Fruit fly (Drosophila melanogaster) whole organism, embryonic: Measurements from ENCODE around the gene CalpB.

Source experiments
- Ada2b ChIP-seq: fragments of 200-800 bp; sonication (Bioruptor generic); IDR thresholded peaks from 2 replicates; pipeline ENCODE4 v1.3.6; 2022; ENCODE audit warnings: missing biosample characterization, missing genetic modification characterization
- Antp ChIP-seq: fragments of 200-800 bp; sonication (Bioruptor generic); optimal IDR thresholded peaks from 3 replicates; lab custom pipeline; 2016; ENCODE audit warnings: missing biosample characterization, missing genetic modification characterization
- BEAF-32 ChIP-seq: fragments of 200-800 bp; sonication (Bioruptor generic); optimal IDR thresholded peaks from 3 replicates; lab custom pipeline; 2017; ENCODE audit warnings: missing biosample characterization, missing genetic modification characterization, mild to moderate bottlenecking, moderate library complexity, missing genetic modification reagents
- Bteb2 ChIP-seq: fragments of 200-800 bp; sonication (Bioruptor generic); optimal IDR thresholded peaks from 2 replicates; lab custom pipeline; 2016; ENCODE audit warnings: missing biosample characterization, missing genetic modification characterization
- CG10565 ChIP-seq: fragments of 200-800 bp; sonication (Bioruptor generic); optimal IDR thresholded peaks from 3 replicates; lab custom pipeline; 2016; ENCODE audit warnings: missing biosample characterization, mild to moderate bottlenecking, missing genetic modification characterization
- CG13287 ChIP-seq: fragments of 200-800 bp; sonication (Bioruptor generic); IDR thresholded peaks from 2 replicates; pipeline ENCODE4 v1.3.6; 2022; ENCODE audit warnings: missing biosample characterization, missing genetic modification characterization; ENCODE audit not compliant: partially characterized antibody
- CG13296 ChIP-seq: fragments of 200-800 bp; sonication (Bioruptor generic); optimal IDR thresholded peaks from 3 replicates; lab custom pipeline; 2018; ENCODE audit warnings: missing biosample characterization, mild to moderate bottlenecking, missing genetic modification characterization
- CG1602 ChIP-seq: fragments of 200-800 bp; sonication (Bioruptor generic); optimal IDR thresholded peaks from 3 replicates; lab custom pipeline; 2016; ENCODE audit warnings: missing biosample characterization, missing genetic modification characterization
- CG1603 ChIP-seq: fragments of 200-800 bp; sonication (Bioruptor generic); optimal IDR thresholded peaks from 2 replicates; lab custom pipeline; 2019; ENCODE audit warnings: missing biosample characterization, mild to moderate bottlenecking, missing genetic modification characterization, moderate library complexity
- CG16813 ChIP-seq: fragments of 200-800 bp; sonication (Bioruptor generic); IDR thresholded peaks from 3 replicates; pipeline ENCODE4 v1.3.6; 2022; ENCODE audit warnings: missing biosample characterization, missing genetic modification characterization; ENCODE audit not compliant: partially characterized antibody
- CG16815 ChIP-seq: fragments of 200-800 bp; sonication (Bioruptor generic); optimal IDR thresholded peaks from 3 replicates; lab custom pipeline; 2017; ENCODE audit warnings: missing biosample characterization, mild to moderate bottlenecking, missing genetic modification characterization
- CG17359 ChIP-seq: fragments of 200-800 bp; sonication (Bioruptor generic); optimal IDR thresholded peaks from 3 replicates; lab custom pipeline; 2018; ENCODE audit warnings: missing biosample characterization, mild to moderate bottlenecking, missing genetic modification characterization, moderate library complexity
- CG1832 ChIP-seq: fragments of 200-800 bp; sonication (Bioruptor generic); optimal IDR thresholded peaks from 2 replicates; lab custom pipeline; 2017; ENCODE audit warnings: missing biosample characterization, mild to moderate bottlenecking, missing genetic modification characterization, inconsistent platforms
- CG3407 ChIP-seq: fragments of 200-800 bp; sonication (Bioruptor generic); optimal IDR thresholded peaks from 2 replicates; lab custom pipeline; 2018; ENCODE audit warnings: missing biosample characterization, mild to moderate bottlenecking, missing genetic modification characterization
- CG4282 ChIP-seq: fragments of 200-800 bp; sonication (Bioruptor generic); optimal IDR thresholded peaks from 2 replicates; lab custom pipeline; 2016; ENCODE audit warnings: missing biosample characterization, missing genetic modification characterization
- CG4424 ChIP-seq: fragments of 200-800 bp; sonication (Bioruptor generic); optimal IDR thresholded peaks from 3 replicates; lab custom pipeline; 2016; ENCODE audit warnings: missing biosample characterization, missing genetic modification characterization
- CG8281 ChIP-seq: fragments of 200-800 bp; sonication (Bioruptor generic); optimal IDR thresholded peaks from 2 replicates; lab custom pipeline; 2018; ENCODE audit warnings: missing biosample characterization, mild to moderate bottlenecking, missing genetic modification characterization, moderate library complexity
- CG8388 ChIP-seq: fragments of 200-800 bp; sonication (Bioruptor generic); optimal IDR thresholded peaks from 2 replicates; lab custom pipeline; 2019; ENCODE audit warnings: missing biosample characterization, mild to moderate bottlenecking, missing genetic modification characterization, moderate library complexity
- CG8924 ChIP-seq: fragments of 200-800 bp; optimal IDR thresholded peaks from 3 replicates; lab custom pipeline; 2019; ENCODE audit warnings: missing biosample characterization, mild to moderate bottlenecking, missing genetic modification characterization, moderate library complexity
- D19A ChIP-seq: fragments of 200-800 bp; optimal IDR thresholded peaks from 3 replicates; lab custom pipeline; 2019; ENCODE audit warnings: missing biosample characterization, mild to moderate bottlenecking, missing genetic modification characterization, moderate library complexity
- Elba2 ChIP-seq: fragments of 200-800 bp; sonication (Bioruptor generic); optimal IDR thresholded peaks from 3 replicates; lab custom pipeline; 2016; ENCODE audit warnings: missing biosample characterization, missing genetic modification characterization
- H15 ChIP-seq: fragments of 200-800 bp; sonication (Bioruptor generic); IDR thresholded peaks from 3 replicates; pipeline ENCODE4 v1.3.6; 2022; ENCODE audit warnings: missing biosample characterization, missing genetic modification characterization
- HLH4C ChIP-seq: fragments of 200-800 bp; sonication (Bioruptor generic); IDR thresholded peaks from 3 replicates; pipeline ENCODE4 v1.3.6; 2022; ENCODE audit warnings: missing biosample characterization, missing genetic modification characterization; ENCODE audit not compliant: partially characterized antibody
- MBD-R2 ChIP-seq: fragments of 200-800 bp; sonication (Bioruptor generic); IDR thresholded peaks from 2 replicates; pipeline ENCODE4 v1.3.6; 2022; ENCODE audit warnings: missing biosample characterization, missing genetic modification characterization
- Mad ChIP-seq: fragments of 200-800 bp; sonication (Bioruptor generic); optimal IDR thresholded peaks from 2 replicates; lab custom pipeline; 2016; ENCODE audit warnings: missing biosample characterization, missing genetic modification characterization
- Nf-YC ChIP-seq: fragments of 200-800 bp; optimal IDR thresholded peaks from 3 replicates; lab custom pipeline; 2019; ENCODE audit warnings: missing biosample characterization, mild to moderate bottlenecking, missing genetic modification characterization, moderate library complexity
- Spps ChIP-seq: fragments of 200-800 bp; sonication (Bioruptor generic); optimal IDR thresholded peaks from 2 replicates; lab custom pipeline; 2018; ENCODE audit warnings: missing biosample characterization, mild to moderate bottlenecking, missing genetic modification characterization
- az2 ChIP-seq: fragments of 200-800 bp; sonication (Bioruptor generic); optimal IDR thresholded peaks from 3 replicates; lab custom pipeline; 2016; ENCODE audit warnings: missing biosample characterization, missing genetic modification characterization
- cad ChIP-seq: fragments of >200 bp; optimal IDR thresholded peaks from 2 replicates; lab custom pipeline; 2017; ENCODE audit warnings: missing biosample characterization, missing genetic modification characterization
- en ChIP-seq: fragments of 200-800 bp; sonication (Bioruptor generic); optimal IDR thresholded peaks from 2 replicates; lab custom pipeline; 2016; ENCODE audit warnings: missing biosample characterization, missing genetic modification characterization
- fd102C ChIP-seq: fragments of 200-800 bp; sonication (Bioruptor generic); optimal IDR thresholded peaks from 2 replicates; lab custom pipeline; 2018; ENCODE audit warnings: missing biosample characterization, mild to moderate bottlenecking, missing genetic modification characterization, moderate library complexity
- gfzf ChIP-seq: fragments of 200-800 bp; sonication (Bioruptor generic); optimal IDR thresholded peaks from 2 replicates; lab custom pipeline; 2016; ENCODE audit warnings: missing biosample characterization, mild to moderate bottlenecking, missing genetic modification characterization, moderate library complexity
- grau ChIP-seq: fragments of 200-800 bp; optimal IDR thresholded peaks from 3 replicates; lab custom pipeline; 2019; ENCODE audit warnings: missing biosample characterization, mild to moderate bottlenecking, missing genetic modification characterization, moderate library complexity
- hb ChIP-seq: fragments of 200-800 bp; sonication (Bioruptor generic); IDR thresholded peaks from 3 replicates; pipeline ENCODE4 v1.3.6; 2022; ENCODE audit warnings: missing biosample characterization, missing genetic modification characterization; ENCODE audit not compliant: partially characterized antibody
- her ChIP-seq: fragments of 200-800 bp; sonication (Bioruptor generic); optimal IDR thresholded peaks from 2 replicates; lab custom pipeline; 2016; ENCODE audit warnings: missing biosample characterization, missing genetic modification characterization
- jumu ChIP-seq: fragments of 200-800 bp; sonication (Bioruptor generic); optimal IDR thresholded peaks from 3 replicates; lab custom pipeline; 2016; ENCODE audit warnings: missing biosample characterization, missing genetic modification characterization
- knrl ChIP-seq: fragments of 200-800 bp; sonication (Bioruptor generic); IDR thresholded peaks from 3 replicates; pipeline ENCODE4 v1.3.6; 2022; ENCODE audit warnings: missing biosample characterization, missing genetic modification characterization; ENCODE audit not compliant: partially characterized antibody
- nerfin-2 ChIP-seq: fragments of 200-800 bp; sonication (Bioruptor generic); IDR thresholded peaks from 2 replicates; pipeline ENCODE4 v1.3.6; 2022; ENCODE audit warnings: missing biosample characterization, missing genetic modification characterization; ENCODE audit not compliant: partially characterized antibody
- pan ChIP-seq, 4 experiments: fragments of >200 bp in 3 of 4; fragments of 200-800 bp in 1 of 4; sonication (Bioruptor generic) in 1 of 4; optimal IDR thresholded peaks in 3 of 4; IDR thresholded peaks in 1 of 4; 2 replicates each; pipeline versions ENCODE4 v1.3.6 to Lab custom; 2017 to 2022; ENCODE audit warnings: missing biosample characterization in 2 of 4, missing genetic modification characterization in 2 of 4, mixed read lengths in 1 of 4
- pb ChIP-seq: fragments of 200-800 bp; sonication (Bioruptor generic); optimal IDR thresholded peaks from 3 replicates; lab custom pipeline; 2016; ENCODE audit warnings: missing biosample characterization, missing genetic modification characterization
- pho ChIP-seq: fragments of 200-800 bp; sonication (Bioruptor generic); optimal IDR thresholded peaks from 2 replicates; lab custom pipeline; 2016; ENCODE audit warnings: missing biosample characterization, missing genetic modification characterization
- pum ChIP-seq: fragments of 200-800 bp; sonication (Bioruptor generic); optimal IDR thresholded peaks from 2 replicates; lab custom pipeline; 2016; ENCODE audit warnings: missing biosample characterization, missing genetic modification characterization
- sens ChIP-seq: fragments of 200-800 bp; sonication (Bioruptor generic); peaks from one replicate; lab custom pipeline; 2016; ENCODE audit warnings: missing biosample characterization, missing genetic modification characterization
- sens-2 ChIP-seq: fragments of 200-800 bp; sonication (Bioruptor generic); IDR thresholded peaks from 2 replicates; pipeline ENCODE4 v1.3.6; 2022; ENCODE audit warnings: missing biosample characterization, missing genetic modification characterization
- sisA ChIP-seq: fragments of 200-800 bp; sonication (Bioruptor generic); IDR thresholded peaks from 2 replicates; pipeline ENCODE4 v1.3.6; 2022; ENCODE audit warnings: missing biosample characterization, missing genetic modification characterization
- stc ChIP-seq: fragments of 200-800 bp; sonication (Bioruptor generic); IDR thresholded peaks from 2 replicates; pipeline ENCODE4 v1.3.6; 2022; ENCODE audit warnings: missing biosample characterization, missing genetic modification characterization
- unc-4 ChIP-seq: fragments of 200-800 bp; sonication (Bioruptor generic); IDR thresholded peaks from 2 replicates; pipeline ENCODE4 v1.3.6; 2022; ENCODE audit warnings: missing biosample characterization, missing genetic modification characterization; ENCODE audit not compliant: partially characterized antibody
- unpg ChIP-seq: fragments of 200-800 bp; sonication (Bioruptor generic); optimal IDR thresholded peaks from 3 replicates; lab custom pipeline; 2018; ENCODE audit warnings: missing biosample characterization, mild to moderate bottlenecking, missing genetic modification characterization, moderate library complexity
- vnd ChIP-seq: fragments of 200-800 bp; sonication (Bioruptor generic); IDR thresholded peaks from 3 replicates; pipeline ENCODE4 v1.3.6; 2022; ENCODE audit warnings: missing biosample characterization, missing genetic modification characterization; ENCODE audit not compliant: partially characterized antibody
- vvl ChIP-seq: fragments of 200-800 bp; sonication (Bioruptor generic); IDR thresholded peaks from 2 replicates; pipeline ENCODE4 v1.3.6; 2022; ENCODE audit warnings: missing biosample characterization, missing genetic modification characterization

CalpB gene

DNA sequence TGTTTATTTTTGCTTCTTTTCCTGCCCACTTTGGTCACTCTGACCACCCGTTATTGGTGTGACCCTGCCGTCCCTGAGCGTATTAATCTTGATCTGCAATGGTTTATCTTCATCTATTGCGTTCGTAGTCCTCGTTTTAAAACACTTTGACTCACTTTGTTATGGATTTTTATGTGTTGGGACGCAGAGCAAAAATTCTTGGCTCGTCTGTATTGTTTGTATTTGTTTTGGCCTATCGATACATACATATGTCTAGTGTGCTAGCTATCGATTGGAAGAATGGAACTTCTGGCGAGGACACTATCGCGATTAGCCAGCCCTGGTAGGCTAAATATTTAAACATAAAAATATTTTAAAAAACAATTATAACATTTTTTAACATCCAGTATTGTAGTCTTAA is 28.9 kb upstream of the CalpB start, which contains the start of gene CG10809 (continued):
- peak; percentile 64 for TF ChIP-seq CG8924
- TF ChIP-seq sens-2 (GFP tag; lab: Robert Waterston, UW) = no peak
- peak; percentile 39 for TF ChIP-seq CG13296
- TF ChIP-seq vvl (GFP tag; lab: Robert Waterston, UW) = no peak
- no peak for TF ChIP-seq pb (GFP tag; lab: Kevin White, UChicago)
- TF ChIP-seq Antp (GFP tag; lab: Kevin White, UChicago) = peak; percentile 12
- TF ChIP-seq Ada2b (GFP tag; lab: Robert Waterston, UW) = no peak
- no peak for TF ChIP-seq Bteb2 (GFP tag; lab: Kevin White, UChicago)
- peak; percentile 72 for TF ChIP-seq gfzf
- TF ChIP-seq az2 (GFP tag; lab: Kevin White, UChicago) = no peak
- TF ChIP-seq pan (optimal IDR thresholded peaks at IDR 0.05; lab: Kevin White, UChicago) = no peak
- no peak for TF ChIP-seq pan (GFP tag; optimal IDR thresholded peaks at IDR 0.05 in 1 of 2, IDR thresholded peaks at IDR 0.05 in 1 of 2)
- no peak for TF ChIP-seq stc (GFP tag; lab: Robert Waterston, UW)
- peak; percentile 50 for TF ChIP-seq Nf-YC (tag; lab: Kevin White, UChicago)
- TF ChIP-seq fd102C = peak; percentile 5
- peak; percentile 76 for TF ChIP-seq MBD-R2
- TF ChIP-seq CG8388 (GFP tag; lab: Kevin White, UChicago) = no peak
- no peak; the same call in 1 of the 2 replicates for TF ChIP-seq sisA
- TF ChIP-seq HLH4C (GFP tag; lab: Robert Waterston, UW) = peak; percentile 89
- TF ChIP-seq pho (GFP tag; lab: Kevin White, UChicago) = peak; percentile 20
- TF ChIP-seq CG1603 (tag; lab: Kevin White, UChicago) = peak; percentile 68
- TF ChIP-seq CG8281 (tag; lab: Kevin White, UChicago) = no peak
- TF ChIP-seq CG16815 (GFP tag; lab: Kevin White, UChicago) = no peak
- TF ChIP-seq CG4282 = no peak
- TF ChIP-seq CG17359 (tag; lab: Kevin White, UChicago) = peak; percentile 6
- TF ChIP-seq jumu (GFP tag; lab: Kevin White, UChicago) = peak; percentile 15
- no peak for TF ChIP-seq en
- peak; percentile 45 for TF ChIP-seq CG4424
- TF ChIP-seq Mad (GFP tag; lab: Kevin White, UChicago) = no peak
- peak; percentile 95 for TF ChIP-seq CG13287 (GFP tag; lab: Robert Waterston, UW)
- TF ChIP-seq pum = no peak
- TF ChIP-seq CG10565 = no peak
- no peak for TF ChIP-seq unpg (GFP tag; lab: Kevin White, UChicago)
- TF ChIP-seq hb = peak; percentile 81
- TF ChIP-seq H15 (GFP tag; lab: Robert Waterston, UW) = no peak
- TF ChIP-seq cad (GFP tag; lab: Kevin White, UChicago) = no peak
- TF ChIP-seq CG16813 (GFP tag; lab: Robert Waterston, UW) = peak; percentile 95
- peak; percentile 95 for TF ChIP-seq knrl
- peak; percentile 49 for TF ChIP-seq Elba2 (GFP tag; lab: Kevin White, UChicago)
- peak; percentile 92 for TF ChIP-seq vnd (GFP tag; lab: Robert Waterston, UW)
- peak; percentile 43 for TF ChIP-seq grau (tag; lab: Kevin White, UChicago)
- no peak for TF ChIP-seq Spps (tag; lab: Kevin White, UChicago)
- peak; percentile 67 for TF ChIP-seq sens (GFP tag; lab: Kevin White, UChicago)
- TF ChIP-seq nerfin-2 (GFP tag; lab: Robert Waterston, UW) = peak; percentile 73
- TF ChIP-seq BEAF-32 (GFP tag; lab: Kevin White, UChicago) = peak; percentile 95
- no peak for TF ChIP-seq CG1602 (GFP tag; lab: Kevin White, UChicago)
- no peak for TF ChIP-seq CG1832 (GFP tag; lab: Kevin White, UChicago)
- TF ChIP-seq her (GFP tag; lab: Kevin White, UChicago) = peak; percentile 22
- no peak for TF ChIP-seq D19A (tag; lab: Kevin White, UChicago)
- no peak for TF ChIP-seq CG3407 (GFP tag; lab: Kevin White, UChicago)
- peak; percentile 91 for TF ChIP-seq unc-4
